Worm (Caenorhabditis elegans): Measurements from ENCODE around the gene tbb-4.

DNA sequence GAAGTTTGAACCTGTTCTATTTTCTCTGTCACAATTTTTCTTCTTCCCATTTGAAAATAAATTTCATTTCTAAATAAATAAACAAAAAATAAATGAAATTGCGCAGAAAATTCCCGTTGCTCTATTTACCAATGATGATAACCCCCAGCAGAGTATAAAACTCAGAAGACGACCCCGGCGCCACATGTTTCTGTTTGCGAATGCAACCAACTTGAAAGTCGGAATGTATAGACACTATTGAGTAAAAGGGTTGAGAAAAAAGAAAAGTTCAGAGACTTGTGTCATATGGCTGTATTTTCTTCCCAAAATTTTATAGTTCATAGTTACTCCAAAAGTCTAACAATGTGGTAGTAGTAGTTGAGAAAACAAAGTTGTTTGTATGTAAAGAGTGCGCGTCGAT, 25.0 kb downstream of the tbb-4 start:
- TF ChIP-seq ama-1 (optimal IDR thresholded peaks at IDR 0.05) = no peak
- TF ChIP-seq ama-1 (GFP tag; optimal IDR thresholded peaks at IDR 0.05) = no peak
- no peak for TF ChIP-seq tbx-9 (tag; optimal IDR thresholded peaks at IDR 0.05; ENCODE audit: borderline replicate concordance)
- TF ChIP-seq bed-1 (GFP tag; IDR thresholded peaks at IDR 0.05) = no peak
- TF ChIP-seq bed-2 (GFP tag; IDR thresholded peaks at IDR 0.05) = no peak
